Fruit fly (Drosophila melanogaster): ENCODE measurements around the gene CG13054.

The CG13054 gene

dm6 chr3L:16295447-16295846 lies 38.5 kb upstream of the CG13054 start, which contains the start of gene CG4962:
TSS of gene CG4962 (minus strand) at chr3L:16295547.
- TF ChIP-seq CG11294 (GFP tag; IDR thresholded peaks at IDR 0.05) (no peak), fd59A (GFP tag; optimal IDR thresholded peaks at IDR 0.05) (no peak), esn (GFP tag; optimal IDR thresholded peaks at IDR 0.05) (no peak), CG6163 (GFP tag; IDR thresholded peaks at IDR 0.05) (no peak), OdsH (GFP tag; optimal IDR thresholded peaks at IDR 0.05) (no peak), Ets96B (tag; optimal IDR thresholded peaks at IDR 0.05) (no peak), Hr38 (GFP tag; optimal IDR thresholded peaks at IDR 0.05) (no peak), CG32006 (GFP tag; optimal IDR thresholded peaks at IDR 0.05) (no peak), CG16779 (tag; optimal IDR thresholded peaks at IDR 0.05) (no peak), CG4318 (GFP tag; optimal IDR thresholded peaks at IDR 0.05) (no peak)

dm6 chr3L:16291678-16292077 lies 34.7 kb upstream of the CG13054 start:
- TF ChIP-seq CG6163 (GFP tag; IDR thresholded peaks at IDR 0.05): 0 out of 3 replicates have a peak, but pooled peaks have one; percentile 30
- peak; percentile 22 for TF ChIP-seq CG3919 (GFP tag; optimal IDR thresholded peaks at IDR 0.05)
- no peak for TF ChIP-seq pdm3 (GFP tag; optimal IDR thresholded peaks at IDR 0.05)

- TF ChIP-seq CG16779 (tag; optimal IDR thresholded peaks at IDR 0.05): no peak
- no peak for TF ChIP-seq CG6163 (GFP tag; IDR thresholded peaks at IDR 0.05)
- no peak for TF ChIP-seq CG1621 (tag; optimal IDR thresholded peaks at IDR 0.05)
- TF ChIP-seq Eip75B (GFP tag; optimal IDR thresholded peaks at IDR 0.05): no peak
- TF ChIP-seq Lpt (GFP tag; optimal IDR thresholded peaks at IDR 0.05): no peak
- no peak for TF ChIP-seq CG31627 (GFP tag; optimal IDR thresholded peaks at IDR 0.05)
These were observed 33.9 kb upstream of the CG13054 start, which contains the start of gene CG13045 for dm6 chr3L:16290850-16291249. TSS of gene CG13045 (minus strand) at chr3L:16290950.

- TF ChIP-seq Eip78C (GFP tag) (peak; percentile 73), eg (GFP tag; IDR thresholded peaks at IDR 0.05) (peak; percentile 14; the same call in 1 of the 3 replicates), CG11762 (GFP tag; optimal IDR thresholded peaks at IDR 0.05; ENCODE audit: insufficient read depth) (peak; percentile 15), CG32006 (GFP tag; optimal IDR thresholded peaks at IDR 0.05) (peak; percentile 25), OdsH (GFP tag; optimal IDR thresholded peaks at IDR 0.05) (peak; percentile 26), topi (GFP tag; optimal IDR thresholded peaks at IDR 0.05) (no peak), Hr4 (GFP tag; optimal IDR thresholded peaks at IDR 0.05) (peak; percentile 18), acj6 (GFP tag; optimal IDR thresholded peaks at IDR 0.05) (peak; percentile 30), Ets96B (tag; optimal IDR thresholded peaks at IDR 0.05) (peak; percentile 14), Hr39 (GFP tag; optimal IDR thresholded peaks at IDR 0.05) (no peak), pdm3 (GFP tag; optimal IDR thresholded peaks at IDR 0.05) (peak; percentile 10), CG34406 (GFP tag; optimal IDR thresholded peaks at IDR 0.05) (peak; percentile 5), CG11902 (GFP tag; optimal IDR thresholded peaks at IDR 0.05) (no peak), CG1621 (tag; optimal IDR thresholded peaks at IDR 0.05) (peak; percentile 12), Sox102F (GFP tag; optimal IDR thresholded peaks at IDR 0.05) (no peak), CG8119 (GFP tag; IDR thresholded peaks at IDR 0.05) (peak; percentile 46; the same call in 1 of the 3 replicates), CG8632 (GFP tag; optimal IDR thresholded peaks at IDR 0.05) (no peak), CG10631 (GFP tag; optimal IDR thresholded peaks at IDR 0.05) (peak; percentile 33), spab (GFP tag; optimal IDR thresholded peaks at IDR 0.05) (peak; percentile 12), fkh (GFP tag; optimal IDR thresholded peaks at IDR 0.05) (no peak), CG15336 (GFP tag; IDR thresholded peaks at IDR 0.05) (peak; percentile 8; the same call in 1 of the 2 replicates), Met (GFP tag; optimal IDR thresholded peaks at IDR 0.05) (no peak), achi (GFP tag; optimal IDR thresholded peaks at IDR 0.05) (peak; percentile 23), CG6792 (GFP tag; optimal IDR thresholded peaks at IDR 0.05) (no peak), Ets21C (GFP tag; optimal IDR thresholded peaks at IDR 0.05) (no peak), Eip93F (GFP tag; optimal IDR thresholded peaks at IDR 0.05) (no peak), CG6163 (GFP tag; IDR thresholded peaks at IDR 0.05) (0 out of 3 replicates have a peak, but pooled peaks have one; percentile 45), CG10669 (GFP tag; optimal IDR thresholded peaks at IDR 0.05) (peak; percentile 4), cyc (GFP tag; optimal IDR thresholded peaks at IDR 0.05) (no peak)
These were observed 32.1 kb upstream of the CG13054 start for dm6 chr3L:16289067-16289466.
